Worm (Caenorhabditis elegans): ENCODE measurements around the gene Y32B12B.4.

DNA sequence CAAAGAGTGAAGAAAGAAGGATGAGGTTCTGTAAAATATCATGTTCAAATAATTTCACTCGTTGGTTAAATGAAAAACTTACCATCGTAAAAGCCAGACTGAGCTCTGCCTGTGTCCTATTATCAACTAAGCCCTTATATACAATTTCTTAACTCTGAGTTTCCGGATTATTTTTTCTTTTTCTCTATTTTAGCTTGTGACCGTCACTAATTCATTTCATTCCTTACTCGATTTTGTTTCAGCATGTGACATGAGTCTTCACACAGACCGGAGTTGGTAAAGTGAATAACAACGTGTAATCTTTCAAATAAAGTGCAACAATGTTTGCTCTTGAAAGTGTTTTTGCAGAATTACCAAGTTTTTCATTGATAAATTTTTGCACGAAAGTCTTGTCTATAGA lies 19.1 kb upstream of the Y32B12B.4 start, which contains the start of gene cpr-2:
- TF ChIP-seq snpc-4 (GFP tag; optimal IDR thresholded peaks at IDR 0.05) (no peak), snpc-4 (tag; optimal IDR thresholded peaks at IDR 0.05) (no peak), somi-1 (GFP tag; optimal IDR thresholded peaks at IDR 0.05) (no peak), mcd-1 (GFP tag; IDR thresholded peaks at IDR 0.05) (no peak), Y53G8AR.9 (GFP tag; conservative IDR thresholded peaks at IDR 0.05) (no peak), ama-1 (optimal IDR thresholded peaks at IDR 0.05) (no peak), ama-1 (GFP tag; optimal IDR thresholded peaks at IDR 0.05) (no peak), unc-130 (GFP tag; optimal IDR thresholded peaks at IDR 0.05) (no peak), B0261.1 (tag; optimal IDR thresholded peaks at IDR 0.05) (no peak)

Data from whole organism, young adult.